Worm (Caenorhabditis elegans): ENCODE measurements around the gene F38E1.10.

The F38E1.10 gene

ce11 chrV:8401267-8401666 lies 25.9 kb upstream of the F38E1.10 start:
- TF ChIP-seq nhr-21 (tag; optimal IDR thresholded peaks at IDR 0.05) (peak; percentile 20), mdl-1 (tag; optimal IDR thresholded peaks at IDR 0.05) (no peak)

- TF ChIP-seq unc-55 (GFP tag; optimal IDR thresholded peaks at IDR 0.05) (no peak), alr-1 (tag; optimal IDR thresholded peaks at IDR 0.05) (no peak), dmd-4 (tag; optimal IDR thresholded peaks at IDR 0.05) (no peak), gmeb-1 (tag; optimal IDR thresholded peaks at IDR 0.05) (no peak)
These were observed 25.5 kb upstream of the F38E1.10 start for ce11 chrV:8400808-8401207.

ce11 chrV:8394357-8394850 lies 19.1 kb upstream of the F38E1.10 start, which contains the start of the genes pho-6 and F52E1.3:
Gene pho-6 (minus strand): TSS chrV:8394457.
Gene F52E1.3 (plus strand): TSS chrV:8394800.
- TF ChIP-seq R02D3.7 (tag; optimal IDR thresholded peaks at IDR 0.05) (no peak), skn-1 (tag; optimal IDR thresholded peaks at IDR 0.05) (no peak), lin-11 (tag; optimal IDR thresholded peaks at IDR 0.05) (no peak), elt-3 (tag; optimal IDR thresholded peaks at IDR 0.05) (no peak), nhr-10 (tag; optimal IDR thresholded peaks at IDR 0.05) (no peak), nhr-21 (tag; optimal IDR thresholded peaks at IDR 0.05) (no peak), nhr-237 (tag; optimal IDR thresholded peaks at IDR 0.05) (no peak), zag-1 (tag; optimal IDR thresholded peaks at IDR 0.05) (no peak), mbf-1 (tag; optimal IDR thresholded peaks at IDR 0.05) (no peak), unc-55 (GFP tag; optimal IDR thresholded peaks at IDR 0.05) (no peak), aly-2 (tag; optimal IDR thresholded peaks at IDR 0.05) (no peak), nhr-11 (tag; optimal IDR thresholded peaks at IDR 0.05) (no peak)

- TF ChIP-seq sem-4 (tag; optimal IDR thresholded peaks at IDR 0.05): no peak
- TF ChIP-seq snpc-4 (tag; optimal IDR thresholded peaks at IDR 0.05): no peak
- TF ChIP-seq fos-1 (tag; optimal IDR thresholded peaks at IDR 0.05): no peak
- no peak for TF ChIP-seq unc-55 (GFP tag; optimal IDR thresholded peaks at IDR 0.05)
- TF ChIP-seq ceh-16 (tag; optimal IDR thresholded peaks at IDR 0.05): no peak
- TF ChIP-seq nhr-23 (tag; optimal IDR thresholded peaks at IDR 0.05): no peak
- no peak for TF ChIP-seq blmp-1 (tag; optimal IDR thresholded peaks at IDR 0.05; ENCODE audit: insufficient read depth)
- TF ChIP-seq nhr-77 (tag; optimal IDR thresholded peaks at IDR 0.05): no peak
- no peak for TF ChIP-seq lin-39 (tag; optimal IDR thresholded peaks at IDR 0.05)
- TF ChIP-seq nhr-237 (tag; optimal IDR thresholded peaks at IDR 0.05): no peak
These were observed 14.0 kb upstream of the F38E1.10 start for ce11 chrV:8389307-8389706.

- no peak for TF ChIP-seq nhr-129 (tag; optimal IDR thresholded peaks at IDR 0.05)
- TF ChIP-seq nhr-77 (tag; optimal IDR thresholded peaks at IDR 0.05): no peak
- no peak for TF ChIP-seq sma-9 (GFP tag; optimal IDR thresholded peaks at IDR 0.05)
- no peak for TF ChIP-seq sma-9 (tag; optimal IDR thresholded peaks at IDR 0.05)
- TF ChIP-seq nhr-6 (tag; optimal IDR thresholded peaks at IDR 0.05): no peak
- no peak for TF ChIP-seq sma-3 (GFP tag; optimal IDR thresholded peaks at IDR 0.05)
- TF ChIP-seq ZK546.5 (tag; optimal IDR thresholded peaks at IDR 0.05): no peak
These were observed 11.7 kb upstream of the F38E1.10 start, which contains the start of gene gcy-7 for ce11 chrV:8387056-8387455. Gene gcy-7 (plus strand): TSS chrV:8387356.

ce11 chrV:8385879-8386530 lies 10.7 kb upstream of the F38E1.10 start, which contains the start of gene hsp-17:
Gene hsp-17 (minus strand): TSS chrV:8385929.
- TF ChIP-seq sma-9 (GFP tag; optimal IDR thresholded peaks at IDR 0.05) (peak; percentile 30), sma-9 (tag; optimal IDR thresholded peaks at IDR 0.05) (no peak), fos-1 (tag; optimal IDR thresholded peaks at IDR 0.05) (peak; percentile 65), nhr-11 (tag; optimal IDR thresholded peaks at IDR 0.05) (no peak)

ce11 chrV:8384809-8385208 lies 9.5 kb upstream of the F38E1.10 start:
- TF ChIP-seq aly-2 (tag; optimal IDR thresholded peaks at IDR 0.05) (no peak), lsy-2 (tag; optimal IDR thresholded peaks at IDR 0.05) (no peak), mbf-1 (tag; optimal IDR thresholded peaks at IDR 0.05) (no peak), skn-1 (tag; optimal IDR thresholded peaks at IDR 0.05) (no peak), dmd-4 (tag; optimal IDR thresholded peaks at IDR 0.05) (no peak), ceh-16 (tag; optimal IDR thresholded peaks at IDR 0.05) (no peak), ztf-1 (GFP tag; conservative IDR thresholded peaks at IDR 0.05) (no peak), nhr-237 (tag; optimal IDR thresholded peaks at IDR 0.05) (no peak), nhr-11 (tag; optimal IDR thresholded peaks at IDR 0.05) (no peak), mdl-1 (tag; optimal IDR thresholded peaks at IDR 0.05) (no peak), R02D3.7 (tag; optimal IDR thresholded peaks at IDR 0.05) (no peak), ztf-4 (tag; optimal IDR thresholded peaks at IDR 0.05) (no peak), blmp-1 (tag; optimal IDR thresholded peaks at IDR 0.05; ENCODE audit: insufficient read depth) (no peak), sma-9 (GFP tag; optimal IDR thresholded peaks at IDR 0.05) (no peak), sma-9 (tag; optimal IDR thresholded peaks at IDR 0.05) (no peak), ztf-11 (tag; optimal IDR thresholded peaks at IDR 0.05) (no peak), lin-39 (tag; optimal IDR thresholded peaks at IDR 0.05) (no peak)
